Fruit fly (Drosophila melanogaster): Measurements from ENCODE around the gene sd.
A peak's percentile ranks its signal among the peaks of the same experiment; 100 is the strongest.

- TF ChIP-seq cg (GFP tag; optimal IDR thresholded peaks at IDR 0.05) (no peak), CG17912 (GFP tag; optimal IDR thresholded peaks at IDR 0.05) (no peak), sens (GFP tag) (peak; percentile 89), ssp (GFP tag; IDR thresholded peaks at IDR 0.05) (no peak), Scr (GFP tag; IDR thresholded peaks at IDR 0.05; ENCODE audit: partially characterized antibody) (no peak), danr (GFP tag; IDR thresholded peaks at IDR 0.05) (no peak), maf-S (GFP tag; optimal IDR thresholded peaks at IDR 0.05) (no peak), gro (GFP tag; optimal IDR thresholded peaks at IDR 0.05) (no peak), fd102C (GFP tag; optimal IDR thresholded peaks at IDR 0.05) (no peak), Hr39 (optimal IDR thresholded peaks at IDR 0.05) (no peak), CG6854 (GFP tag; optimal IDR thresholded peaks at IDR 0.05) (no peak), CG13287 (GFP tag; IDR thresholded peaks at IDR 0.05; ENCODE audit: partially characterized antibody) (no peak), Nf-YC (tag; optimal IDR thresholded peaks at IDR 0.05) (no peak), eyg (GFP tag; optimal IDR thresholded peaks at IDR 0.05) (no peak)
Observed at dm6 chrX:15818608-15819184, 14.5 kb downstream of the sd start.
